Worm (Caenorhabditis elegans) whole organism, young adult: Measurements from ENCODE around the gene pigk-1.

Experiments used
- B0019.2 ChIP-seq: fragments of 200-800 bp; sonication (Bioruptor generic); conservative IDR thresholded peaks from 2 replicates; pipeline ENCODE4 v1.3.6; 2022; ENCODE audit warnings: missing genetic modification reagents, missing genetic modification characterization, missing compliant biosample characterization
- B0035.1 ChIP-seq: sonication (generic microtip); optimal IDR thresholded peaks from 2 replicates; lab custom pipeline; 2016; ENCODE audit warnings: missing genetic modification characterization, mild to moderate bottlenecking, missing compliant biosample characterization, missing genotype, missing genetic modification reagents
- C06A6.2 ChIP-seq: fragments of 200-800 bp; sonication (Bioruptor generic); conservative IDR thresholded peaks from 2 replicates; pipeline ENCODE4 v1.3.6; 2022; ENCODE audit warnings: missing genetic modification characterization, missing compliant biosample characterization
- F23B12.7 ChIP-seq: sonication (generic microtip); optimal IDR thresholded peaks from 2 replicates; lab custom pipeline; 2017; ENCODE audit warnings: missing genetic modification characterization, mild to moderate bottlenecking, missing compliant biosample characterization, antibody characterized with exemption, moderate library complexity; ENCODE audit not compliant: insufficient read depth
- F37B4.10 ChIP-seq: fragments of 200-800 bp; sonication (Bioruptor generic); IDR thresholded peaks from 2 replicates; pipeline ENCODE4 v1.3.6; 2022; ENCODE audit warnings: missing genetic modification characterization, missing compliant biosample characterization
- F49E8.2 ChIP-seq: sonication (generic microtip); optimal IDR thresholded peaks from 3 replicates; lab custom pipeline; 2017; ENCODE audit warnings: missing genetic modification characterization, mild to moderate bottlenecking, missing compliant biosample characterization, antibody characterized with exemption, moderate library complexity; ENCODE audit not compliant: insufficient read depth
- T07F8.4 ChIP-seq: sonication (generic microtip); optimal IDR thresholded peaks from 2 replicates; lab custom pipeline; 2016; ENCODE audit warnings: mild to moderate bottlenecking, missing genetic modification characterization, moderate library complexity, missing compliant biosample characterization
- Y53F4B.3 ChIP-seq: fragments of 200-800 bp; sonication (Bioruptor generic); IDR thresholded peaks from 2 replicates; pipeline ENCODE4 v1.3.6; 2022; ENCODE audit warnings: missing genetic modification reagents, missing genetic modification characterization, missing compliant biosample characterization
- Y95B8A.8 ChIP-seq: fragments of 200-800 bp; sonication (Bioruptor generic); IDR thresholded peaks from 2 replicates; pipeline ENCODE4 v1.3.6; 2022; ENCODE audit warnings: missing genetic modification reagents, missing genetic modification characterization, missing compliant biosample characterization
- ama-1 ChIP-seq, 3 experiments: fragments of 150-350 bp in 1 of 3; sonication (generic microtip) in 2 of 3; optimal IDR thresholded peaks; 2 replicates each; lab custom pipeline; 2014 to 2018; ENCODE audit warnings: missing biosample characterization in 2 of 3, missing genetic modification characterization in 2 of 3, missing genetic modification reagents in 2 of 3
- bed-1 ChIP-seq: fragments of 200-800 bp; sonication (Bioruptor generic); IDR thresholded peaks from 2 replicates; pipeline ENCODE4 v1.3.6; 2022; ENCODE audit warnings: missing genetic modification reagents, missing genetic modification characterization, missing compliant biosample characterization
- ceh-40 ChIP-seq: fragments of 200-800 bp; sonication (Bioruptor generic); IDR thresholded peaks from 2 replicates; pipeline ENCODE4 v1.3.6; 2022; ENCODE audit warnings: missing genetic modification characterization, missing compliant biosample characterization
- ceh-58 ChIP-seq: fragments of 200-800 bp; sonication (Bioruptor generic); IDR thresholded peaks from 2 replicates; pipeline ENCODE4 v1.3.6; 2022; ENCODE audit warnings: missing genetic modification characterization, missing compliant biosample characterization
- ceh-91 ChIP-seq: fragments of 200-800 bp; sonication (Bioruptor generic); IDR thresholded peaks from 2 replicates; pipeline ENCODE4 v1.3.6; 2022; ENCODE audit warnings: missing genetic modification reagents, missing genetic modification characterization, missing compliant biosample characterization
- efl-1 ChIP-seq: fragments of 150-350 bp; optimal IDR thresholded peaks from 2 replicates; lab custom pipeline; 2014; ENCODE audit warnings: missing biosample characterization, missing genetic modification reagents, missing genetic modification characterization
- ekl-4 ChIP-seq: fragments of 200-800 bp; sonication (Bioruptor generic); IDR thresholded peaks from 2 replicates; pipeline ENCODE4 v1.3.6; 2022; ENCODE audit warnings: missing genetic modification reagents, missing genetic modification characterization, missing compliant biosample characterization
- hlh-26 ChIP-seq: fragments of 200-800 bp; sonication (Bioruptor generic); conservative IDR thresholded peaks from 2 replicates; pipeline ENCODE4 v1.3.6; 2022; ENCODE audit warnings: missing genetic modification reagents, missing genetic modification characterization, missing compliant biosample characterization
- hmg-20 ChIP-seq: fragments of 200-800 bp; sonication (Bioruptor generic); IDR thresholded peaks from 2 replicates; pipeline ENCODE4 v1.3.6; 2022; ENCODE audit warnings: missing genetic modification reagents, missing genetic modification characterization, missing compliant biosample characterization
- hrde-1 ChIP-seq: sonication (generic microtip); optimal IDR thresholded peaks from 2 replicates; lab custom pipeline; 2016; ENCODE audit warnings: missing genetic modification characterization, mild to moderate bottlenecking, missing compliant biosample characterization, moderate library complexity, missing genotype, missing genetic modification reagents, borderline replicate concordance
- lin-54 ChIP-seq: fragments of 200-800 bp; sonication (Bioruptor generic); optimal IDR thresholded peaks from 2 replicates; lab custom pipeline; 2018; ENCODE audit warnings: mild to moderate bottlenecking, missing genetic modification characterization, missing compliant biosample characterization
- lir-1 ChIP-seq: fragments of 200-800 bp; sonication (Bioruptor generic); conservative IDR thresholded peaks from 2 replicates; pipeline ENCODE4 v1.3.6; 2022; ENCODE audit warnings: missing genetic modification reagents, missing genetic modification characterization, missing compliant biosample characterization
- lsy-27 ChIP-seq: sonication (generic microtip); optimal IDR thresholded peaks from 2 replicates; lab custom pipeline; 2017; ENCODE audit warnings: missing genetic modification characterization, mild to moderate bottlenecking, missing compliant biosample characterization, antibody characterized with exemption, missing genotype, borderline replicate concordance; ENCODE audit not compliant: insufficient read depth
- madf-6 ChIP-seq: fragments of 200-800 bp; sonication (Bioruptor generic); IDR thresholded peaks from 2 replicates; pipeline ENCODE4 v1.3.6; 2022; ENCODE audit warnings: missing genetic modification reagents, missing genetic modification characterization, missing compliant biosample characterization
- madf-8 ChIP-seq: fragments of 200-800 bp; sonication (Bioruptor generic); conservative IDR thresholded peaks from 2 replicates; pipeline ENCODE4 v1.3.6; 2022; ENCODE audit warnings: missing genetic modification reagents, missing genetic modification characterization, missing compliant biosample characterization
- mel-28 ChIP-seq: sonication (generic microtip); optimal IDR thresholded peaks from 2 replicates; lab custom pipeline; 2016; ENCODE audit warnings: borderline replicate concordance, mild to moderate bottlenecking, missing genetic modification characterization, missing compliant biosample characterization
- nfya-2 ChIP-seq: fragments of 200-800 bp; sonication (Bioruptor generic); IDR thresholded peaks from 2 replicates; pipeline ENCODE4 v1.3.6; 2022; ENCODE audit warnings: missing genetic modification reagents, missing genetic modification characterization, missing compliant biosample characterization
- nhr-120 ChIP-seq: fragments of 200-800 bp; sonication (Bioruptor generic); IDR thresholded peaks from 2 replicates; pipeline ENCODE4 v1.3.6; 2022; ENCODE audit warnings: missing genetic modification characterization, missing compliant biosample characterization
- nhr-179 ChIP-seq: sonication (generic microtip); optimal IDR thresholded peaks from 2 replicates; lab custom pipeline; 2016; ENCODE audit warnings: mild to moderate bottlenecking, missing genetic modification characterization, missing compliant biosample characterization
- pbrm-1 ChIP-seq: fragments of 200-800 bp; sonication (Bioruptor generic); IDR thresholded peaks from 2 replicates; pipeline ENCODE4 v1.3.6; 2022; ENCODE audit warnings: missing genetic modification reagents, missing genetic modification characterization, missing compliant biosample characterization
- rcor-1 ChIP-seq: fragments of 200-800 bp; sonication (Bioruptor generic); IDR thresholded peaks from 2 replicates; pipeline ENCODE4 v1.3.6; 2022; ENCODE audit warnings: missing genetic modification reagents, missing genetic modification characterization, missing compliant biosample characterization
- rec-8 ChIP-seq, 2 experiments: sonication (generic microtip); optimal IDR thresholded peaks; 2 replicates each; lab custom pipeline; 2016; ENCODE audit warnings: mild to moderate bottlenecking in 2 of 2, missing genetic modification characterization in 2 of 2, missing genetic modification reagents in 2 of 2, missing genotype in 2 of 2, missing biosample characterization in 1 of 2, missing compliant biosample characterization in 1 of 2, moderate library complexity in 1 of 2
- snpc-1.1 ChIP-seq: sonication (generic microtip); optimal IDR thresholded peaks from 2 replicates; lab custom pipeline; 2017; ENCODE audit warnings: missing genetic modification characterization, mild to moderate bottlenecking, missing compliant biosample characterization, antibody characterized with exemption, moderate library complexity, missing genotype, missing genetic modification reagents; ENCODE audit not compliant: insufficient read depth
- snpc-4 ChIP-seq, 5 experiments: fragments of 150-350 bp in 1 of 5; sonication (generic microtip) in 4 of 5; optimal IDR thresholded peaks; 2 replicates each; lab custom pipeline; 2014 to 2018; ENCODE audit warnings: missing genetic modification characterization in 5 of 5, missing biosample characterization in 3 of 5, antibody characterized with exemption in 2 of 5, mild to moderate bottlenecking in 2 of 5, missing compliant biosample characterization in 2 of 5, missing genotype in 2 of 5, moderate library complexity in 2 of 5, missing genetic modification reagents in 1 of 5
- somi-1 ChIP-seq: fragments of 200-800 bp; sonication (Bioruptor generic); optimal IDR thresholded peaks from 2 replicates; lab custom pipeline; 2018; ENCODE audit warnings: mild to moderate bottlenecking, missing genetic modification characterization, missing compliant biosample characterization
- tbp1 ChIP-seq: fragments of 200-800 bp; sonication (Bioruptor generic); optimal IDR thresholded peaks from 2 replicates; lab custom pipeline; 2018; ENCODE audit warnings: mild to moderate bottlenecking, missing genetic modification characterization, missing compliant biosample characterization
- tbx-9 ChIP-seq: sonication (generic microtip); optimal IDR thresholded peaks from 2 replicates; lab custom pipeline; 2016; ENCODE audit warnings: borderline replicate concordance, missing genetic modification characterization, inconsistent platforms, missing compliant biosample characterization
- tlf-1 ChIP-seq: fragments of 200-800 bp; sonication (Bioruptor generic); optimal IDR thresholded peaks from 2 replicates; lab custom pipeline; 2018; ENCODE audit warnings: mild to moderate bottlenecking, missing genetic modification characterization, missing compliant biosample characterization
- unc-62 ChIP-seq: fragments of 150-350 bp; optimal IDR thresholded peaks from 2 replicates; lab custom pipeline; 2014; ENCODE audit warnings: missing biosample characterization, missing genetic modification reagents, missing genetic modification characterization
- xnd-1 ChIP-seq: sonication (generic microtip); optimal IDR thresholded peaks from 2 replicates; lab custom pipeline; 2016; ENCODE audit warnings: missing genotype, missing genetic modification reagents, missing genetic modification characterization, missing compliant biosample characterization
- zim-3 ChIP-seq: sonication (generic microtip); optimal IDR thresholded peaks from 2 replicates; lab custom pipeline; 2017; ENCODE audit warnings: mild to moderate bottlenecking, missing genetic modification characterization, moderate library complexity, missing compliant biosample characterization
- ztf-26 ChIP-seq: sonication (generic microtip); optimal IDR thresholded peaks from 2 replicates; lab custom pipeline; 2017; ENCODE audit warnings: missing genetic modification characterization, missing compliant biosample characterization

pigk-1 gene

ce11 chrIV:11092502-11093080, 17.2 kb downstream of the pigk-1 start, which contains the start of gene bcc-1:
TSS of gene bcc-1 (minus strand) at chrIV:11092552.
- peak; percentile 5 for TF ChIP-seq ztf-26 (tag; lab: Kevin White, UChicago)
- TF ChIP-seq somi-1 (GFP tag; lab: Kevin White, UChicago), result peak; percentile 49
- no peak for TF ChIP-seq F23B12.7 (tag; lab: Kevin White, UChicago)

DNA sequence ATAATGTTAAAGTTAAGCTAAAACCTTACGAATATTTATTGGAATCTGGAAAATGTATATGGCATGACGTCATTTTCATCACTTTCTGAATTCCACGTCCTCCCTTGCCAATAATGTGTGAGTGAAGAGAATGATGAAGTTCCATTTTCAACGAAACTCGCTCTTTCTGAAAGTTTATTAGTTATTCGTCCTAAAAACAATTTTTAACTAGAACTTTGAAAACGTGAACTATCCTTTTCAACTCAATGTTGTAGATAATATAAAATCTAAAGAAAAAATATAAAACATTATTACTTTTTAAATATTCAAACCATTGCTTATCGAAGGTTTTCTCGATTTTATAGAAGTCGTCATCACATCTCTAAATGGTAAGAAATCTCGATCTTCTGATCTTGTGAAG, 20.3 kb downstream of the pigk-1 start, which contains the start of gene M7.7:
M7.7 (plus strand) TSS at position 301 of the 400 bp plus-strand sequence.
- TF ChIP-seq efl-1 (GFP tag; lab: Kevin White, UChicago), result no peak
- no peak for TF ChIP-seq C06A6.2 (GFP tag; lab: Robert Waterston, UW)
- no peak for TF ChIP-seq mel-28 (tag; lab: Kevin White, UChicago)
- TF ChIP-seq ceh-58 (GFP tag; lab: Robert Waterston, UW), result no peak
- TF ChIP-seq lsy-27 (tag; lab: Kevin White, UChicago), result no peak
- no peak for TF ChIP-seq hmg-20
- TF ChIP-seq Y95B8A.8 (GFP tag; lab: Robert Waterston, UW), result no peak
- no peak for TF ChIP-seq snpc-4 (GFP tag; optimal IDR thresholded peaks at IDR 0.05; lab: Kevin White, UChicago)
- no peak for TF ChIP-seq snpc-4 (tag; optimal IDR thresholded peaks at IDR 0.05; lab: Kevin White, UChicago)
- no peak for TF ChIP-seq nfya-2 (GFP tag; lab: Robert Waterston, UW)
- no peak for TF ChIP-seq bed-1
- no peak for TF ChIP-seq B0035.1
- no peak for TF ChIP-seq hlh-26 (GFP tag; lab: Robert Waterston, UW)
- TF ChIP-seq rcor-1 (GFP tag; lab: Robert Waterston, UW), result no peak
- TF ChIP-seq snpc-1.1 (tag; lab: Kevin White, UChicago), result no peak
- TF ChIP-seq xnd-1, result no peak
- TF ChIP-seq Y53F4B.3, result no peak

DNA sequence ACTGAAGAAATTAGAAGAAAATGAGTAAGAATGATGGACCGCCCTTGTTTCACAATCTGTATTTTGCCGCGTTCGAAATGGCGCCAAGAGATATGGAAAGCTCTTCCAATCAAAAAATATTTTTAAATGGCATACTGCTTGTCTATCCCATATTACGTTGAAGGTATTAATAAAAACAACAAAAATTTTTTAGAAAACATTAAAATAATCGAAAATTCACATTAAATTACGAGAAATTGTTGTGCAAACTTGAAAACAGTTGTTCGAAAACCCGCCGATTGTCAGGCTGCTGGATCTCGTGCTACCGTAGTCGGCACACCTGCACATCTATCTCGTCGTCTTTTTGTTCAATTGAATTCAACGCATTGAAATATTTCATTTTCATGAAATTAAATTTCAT, 26.2 kb downstream of the pigk-1 start, which contains the start of gene klc-1:
klc-1 (plus strand) TSS at position 127 of the 400 bp plus-strand sequence.
- TF ChIP-seq ceh-40 (GFP tag; lab: Robert Waterston, UW) (no peak), snpc-1.1 (tag; lab: Kevin White, UChicago) (peak; percentile 15), nhr-179 (tag; lab: Kevin White, UChicago) (no peak), F23B12.7 (tag; lab: Kevin White, UChicago) (no peak), efl-1 (GFP tag; lab: Kevin White, UChicago) (peak; percentile 93), B0019.2 (GFP tag; lab: Robert Waterston, UW) (0 out of 2 replicates have a peak, but pooled peaks have one; percentile 5), lin-54 (GFP tag; lab: Kevin White, UChicago) (peak; percentile 27), tbp1 (GFP tag; lab: Kevin White, UChicago) (no peak), zim-3 (tag; lab: Kevin White, UChicago) (no peak), madf-6 (GFP tag; lab: Robert Waterston, UW) (peak; percentile 94), Y53F4B.3 (0 out of 2 replicates have a peak, but pooled peaks have one; percentile 6), F37B4.10 (GFP tag; lab: Robert Waterston, UW) (no peak), tbx-9 (tag; lab: Kevin White, UChicago) (no peak), ceh-91 (GFP tag; lab: Robert Waterston, UW) (peak; percentile 70), lir-1 (GFP tag; lab: Robert Waterston, UW) (no peak), pbrm-1 (GFP tag; lab: Robert Waterston, UW) (peak; percentile 21; the same call in 1 of the 2 replicates), madf-8 (peak; percentile 81), T07F8.4 (tag; lab: Kevin White, UChicago) (no peak), hrde-1 (no peak), unc-62 (GFP tag; lab: Kevin White, UChicago) (no peak), ztf-26 (tag; lab: Kevin White, UChicago) (no peak), nhr-120 (GFP tag; lab: Robert Waterston, UW) (no peak), ekl-4 (GFP tag; lab: Robert Waterston, UW) (0 out of 2 replicates have a peak, but pooled peaks have one; percentile 15), ama-1 (optimal IDR thresholded peaks at IDR 0.05; lab: Kevin White, UChicago) (no peak), ama-1 (GFP tag; optimal IDR thresholded peaks at IDR 0.05; lab: Kevin White, UChicago) (no peak), F49E8.2 (peak; percentile 57), B0035.1 (no peak), rec-8 (tag; optimal IDR thresholded peaks at IDR 0.05; lab: Kevin White, UChicago) (no peak), tlf-1 (GFP tag; lab: Kevin White, UChicago) (peak; percentile 27), snpc-4 (GFP tag; optimal IDR thresholded peaks at IDR 0.05; lab: Kevin White, UChicago) (no peak), snpc-4 (tag; optimal IDR thresholded peaks at IDR 0.05; lab: Kevin White, UChicago) (peak in 1 of 4 experiments; percentile 57)
